Worm (Caenorhabditis elegans) whole organism, late embryonic: ENCODE data around the gene K09C4.4.

Experiments
- ceh-19 ChIP-seq: fragments of 200-800 bp; sonication (Bioruptor generic); optimal IDR thresholded peaks from 2 replicates; lab custom pipeline; 2018; ENCODE audit warnings: mild to moderate bottlenecking, missing genetic modification characterization, missing compliant biosample characterization
- eyg-1 ChIP-seq: sonication (generic microtip); optimal IDR thresholded peaks from 2 replicates; lab custom pipeline; 2016; ENCODE audit warnings: missing genotype, missing genetic modification characterization, missing compliant biosample characterization
- pha-2 ChIP-seq: sonication (generic microtip); optimal IDR thresholded peaks from 2 replicates; lab custom pipeline; 2017; ENCODE audit warnings: mild to moderate bottlenecking, missing genetic modification characterization, missing compliant biosample characterization
- pha-4 ChIP-seq: fragments of 150-350 bp; optimal IDR thresholded peaks from 2 replicates; lab custom pipeline; 2018; ENCODE audit warnings: missing biosample characterization, missing genetic modification reagents, missing genetic modification characterization
- sox-4 ChIP-seq: sonication (generic microtip); optimal IDR thresholded peaks from 2 replicates; lab custom pipeline; 2017; ENCODE audit warnings: mild to moderate bottlenecking, missing genetic modification characterization, inconsistent platforms, missing compliant biosample characterization
- ttx-3 ChIP-seq: sonication (generic microtip); optimal IDR thresholded peaks from 2 replicates; lab custom pipeline; 2016; ENCODE audit warnings: missing genetic modification reagents, missing genetic modification characterization, missing compliant biosample characterization
- unc-86 ChIP-seq: sonication (generic microtip); optimal IDR thresholded peaks from 2 replicates; lab custom pipeline; 2016; ENCODE audit warnings: missing genetic modification characterization, missing compliant biosample characterization

DNA sequence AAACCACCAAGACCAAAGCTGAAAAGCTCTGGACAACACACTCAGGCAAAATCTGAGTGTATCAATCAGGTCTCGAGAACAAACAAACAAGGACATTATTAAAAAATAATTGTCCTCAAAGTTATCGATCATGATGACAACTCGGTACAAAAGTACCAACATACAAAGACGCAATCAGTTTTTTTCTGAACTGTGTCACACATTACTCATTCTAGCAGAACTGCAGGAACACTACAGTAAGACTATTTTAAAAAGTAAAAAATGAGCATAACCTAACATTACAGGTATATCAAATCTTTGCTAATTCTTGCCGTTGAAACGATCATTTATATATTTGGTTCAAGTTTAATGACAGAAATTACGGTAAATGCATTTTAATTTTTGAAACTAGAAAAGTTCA lies 6.9 kb downstream of the K09C4.4 start, which contains the start of gene K09C4.2:
- TF ChIP-seq unc-86 (tag; lab: Kevin White, UChicago) (no peak), sox-4 (tag; lab: Kevin White, UChicago) (no peak), ceh-19 (GFP tag; lab: Kevin White, UChicago) (no peak), pha-4 (tag; lab: Kevin White, UChicago) (no peak), ttx-3 (tag; lab: Kevin White, UChicago) (no peak), pha-2 (tag; lab: Kevin White, UChicago) (no peak), eyg-1 (tag; lab: Kevin White, UChicago) (no peak)
